Worm (Caenorhabditis elegans) whole organism, midembryonic: ENCODE data around the gene K08D8.5.

ENCODE experiments used
- T22C8.4 ChIP-seq: fragments of 200-800 bp; sonication (Bioruptor generic); IDR thresholded peaks from 2 replicates; pipeline ENCODE4 v1.3.6; 2022; ENCODE audit warnings: missing genetic modification characterization, missing compliant biosample characterization
- cog-1 ChIP-seq: sonication (generic microtip); optimal IDR thresholded peaks from 2 replicates; lab custom pipeline; 2016; ENCODE audit warnings: missing genetic modification characterization, missing compliant biosample characterization
- flt-1 ChIP-seq: fragments of 200-800 bp; sonication (Bioruptor generic); IDR thresholded peaks from 2 replicates; pipeline ENCODE4 v1.3.6; 2022; ENCODE audit warnings: missing genetic modification characterization, missing compliant biosample characterization
- klf-2 ChIP-seq: fragments of 200-800 bp; sonication (Bioruptor generic); conservative IDR thresholded peaks from 2 replicates; pipeline ENCODE4 v1.3.6; 2022; ENCODE audit warnings: missing genetic modification reagents, missing genetic modification characterization, missing compliant biosample characterization
- ztf-23 ChIP-seq: fragments of 200-800 bp; sonication (Bioruptor generic); IDR thresholded peaks from 2 replicates; pipeline ENCODE4 v1.3.6; 2022; ENCODE audit warnings: missing genetic modification reagents, missing genetic modification characterization, missing compliant biosample characterization
- ztf-29 ChIP-seq: fragments of 200-800 bp; sonication (Bioruptor generic); IDR thresholded peaks from 2 replicates; pipeline ENCODE4 v1.3.6; 2022; ENCODE audit warnings: missing genetic modification reagents, missing genetic modification characterization, missing compliant biosample characterization

Gene K08D8.5

ce11 chrIV:12869383-12869782 lies 42.5 kb downstream of the K08D8.5 start:
- TF ChIP-seq ztf-29 = no peak
- no peak for TF ChIP-seq T22C8.4 (GFP tag; lab: Robert Waterston, UW)
- TF ChIP-seq flt-1 (GFP tag; lab: Robert Waterston, UW) = no peak

ce11 chrIV:12865884-12866283 lies 46.0 kb downstream of the K08D8.5 start, which contains the start of gene clec-186:
clec-186 (plus strand) TSS chrIV:12866109.
- no peak for TF ChIP-seq ztf-23 (GFP tag; lab: Robert Waterston, UW)
- TF ChIP-seq cog-1 (tag; lab: Kevin White, UChicago) = no peak
- no peak for TF ChIP-seq flt-1 (GFP tag; lab: Robert Waterston, UW)
- no peak for TF ChIP-seq klf-2 (GFP tag; lab: Robert Waterston, UW)
